Worm (Caenorhabditis elegans) whole organism, mixed stage, embryonic: ENCODE results near the gene K11H12.1.
A peak's percentile ranks its signal among the peaks of the same experiment; 100 is the strongest.

Source experiments
- M03D4.4 ChIP-seq: sonication (generic microtip); optimal IDR thresholded peaks from 2 replicates; lab custom pipeline; 2017; ENCODE audit warnings: mild to moderate bottlenecking, missing genetic modification characterization, missing compliant biosample characterization
- bed-3 ChIP-seq: fragments of 200-800 bp; sonication (Bioruptor generic); optimal IDR thresholded peaks from 3 replicates; lab custom pipeline; 2018; ENCODE audit warnings: mild to moderate bottlenecking, missing genetic modification characterization, moderate library complexity, missing compliant biosample characterization
- blmp-1 ChIP-seq: fragments of 150-350 bp; optimal IDR thresholded peaks from 2 replicates; lab custom pipeline; 2014; ENCODE audit warnings: missing biosample characterization, missing genetic modification characterization
- ceh-39 ChIP-seq: fragments of 150-350 bp; optimal IDR thresholded peaks from 2 replicates; lab custom pipeline; 2014; ENCODE audit warnings: missing biosample characterization, missing genetic modification characterization
- ceh-43 ChIP-seq: fragments of 200-800 bp; sonication (Bioruptor generic); optimal IDR thresholded peaks from 2 replicates; lab custom pipeline; 2018; ENCODE audit warnings: mild to moderate bottlenecking, missing genetic modification characterization, moderate library complexity, missing compliant biosample characterization
- ceh-83 ChIP-seq: fragments of 200-800 bp; sonication (Bioruptor generic); optimal IDR thresholded peaks from 2 replicates; lab custom pipeline; 2018; ENCODE audit warnings: mild to moderate bottlenecking, missing genetic modification characterization, missing compliant biosample characterization
- ces-1 ChIP-seq: fragments of 150-350 bp; optimal IDR thresholded peaks from 2 replicates; lab custom pipeline; 2014; ENCODE audit warnings: missing biosample characterization, missing genetic modification reagents, missing genetic modification characterization
- cnd-1 ChIP-seq: fragments of 200-800 bp; sonication (Bioruptor generic); optimal IDR thresholded peaks from 2 replicates; lab custom pipeline; 2018; ENCODE audit warnings: mild to moderate bottlenecking, missing genetic modification characterization, missing compliant biosample characterization
- elt-1 ChIP-seq: sonication (generic microtip); optimal IDR thresholded peaks from 2 replicates; lab custom pipeline; 2017; ENCODE audit warnings: missing genetic modification characterization, mild to moderate bottlenecking, missing compliant biosample characterization, antibody characterized with exemption, moderate library complexity, borderline replicate concordance; ENCODE audit not compliant: insufficient read depth
- elt-3 ChIP-seq: fragments of 150-350 bp; optimal IDR thresholded peaks from 2 replicates; lab custom pipeline; 2014; ENCODE audit warnings: missing biosample characterization, missing genetic modification characterization
- flh-1 ChIP-seq: fragments of 200-800 bp; sonication (Bioruptor generic); optimal IDR thresholded peaks from 2 replicates; lab custom pipeline; 2018; ENCODE audit warnings: mild to moderate bottlenecking, missing genetic modification characterization, moderate library complexity, missing compliant biosample characterization
- ham-2 ChIP-seq: fragments of 200-800 bp; sonication (Bioruptor generic); optimal IDR thresholded peaks from 2 replicates; lab custom pipeline; 2018; ENCODE audit warnings: mild to moderate bottlenecking, missing genetic modification characterization, missing compliant biosample characterization
- hlh-1 ChIP-seq: fragments of 150-350 bp; optimal IDR thresholded peaks from 2 replicates; lab custom pipeline; 2014; ENCODE audit warnings: missing biosample characterization, missing genetic modification reagents, missing genetic modification characterization
- lin-13 ChIP-seq: fragments of 150-350 bp; optimal IDR thresholded peaks from 2 replicates; lab custom pipeline; 2014; ENCODE audit warnings: missing biosample characterization, missing genetic modification characterization
- lin-32 ChIP-seq: fragments of 200-800 bp; sonication (Bioruptor generic); optimal IDR thresholded peaks from 2 replicates; lab custom pipeline; 2018; ENCODE audit warnings: mild to moderate bottlenecking, missing genetic modification characterization, missing compliant biosample characterization
- lsy-2 ChIP-seq: fragments of 150-350 bp; optimal IDR thresholded peaks from 2 replicates; lab custom pipeline; 2014; ENCODE audit warnings: missing biosample characterization, missing genetic modification characterization
- mls-2 ChIP-seq: sonication (generic microtip); optimal IDR thresholded peaks from 2 replicates; lab custom pipeline; 2016; ENCODE audit warnings: mild to moderate bottlenecking, missing genetic modification characterization, moderate library complexity, missing compliant biosample characterization
- nhr-12 ChIP-seq: fragments of 150-350 bp; optimal IDR thresholded peaks from 2 replicates; lab custom pipeline; 2014; ENCODE audit warnings: missing biosample characterization, missing genetic modification characterization
- nhr-237 ChIP-seq: fragments of 150-350 bp; optimal IDR thresholded peaks from 2 replicates; lab custom pipeline; 2014; ENCODE audit warnings: missing biosample characterization, missing genetic modification characterization
- nhr-28 ChIP-seq: fragments of 150-350 bp; optimal IDR thresholded peaks from 2 replicates; lab custom pipeline; 2014; ENCODE audit warnings: missing biosample characterization, missing genetic modification characterization
- nhr-76 ChIP-seq: sonication (generic microtip); optimal IDR thresholded peaks from 2 replicates; lab custom pipeline; 2017; ENCODE audit warnings: missing biosample characterization, missing genetic modification characterization
- pha-4 ChIP-seq: fragments of 150-350 bp; optimal IDR thresholded peaks from 2 replicates; lab custom pipeline; 2018; ENCODE audit warnings: missing biosample characterization, missing genetic modification reagents, missing genetic modification characterization
- sem-2 ChIP-seq: fragments of 200-800 bp; sonication (Bioruptor generic); optimal IDR thresholded peaks from 2 replicates; lab custom pipeline; 2018; ENCODE audit warnings: mild to moderate bottlenecking, missing genetic modification characterization, missing compliant biosample characterization
- sptf-1 ChIP-seq: sonication (generic microtip); optimal IDR thresholded peaks from 2 replicates; lab custom pipeline; 2017; ENCODE audit warnings: mild to moderate bottlenecking, missing genetic modification characterization, moderate library complexity, missing compliant biosample characterization
- tbx-8 ChIP-seq: fragments of 200-800 bp; sonication (Bioruptor generic); optimal IDR thresholded peaks from 2 replicates; lab custom pipeline; 2018; ENCODE audit warnings: mild to moderate bottlenecking, missing genetic modification characterization, moderate library complexity, missing compliant biosample characterization
- unc-120 ChIP-seq: sonication (generic microtip); optimal IDR thresholded peaks from 2 replicates; lab custom pipeline; 2017; ENCODE audit warnings: missing genetic modification characterization, missing compliant biosample characterization; ENCODE audit not compliant: poor library complexity, severe bottlenecking
- unc-39 ChIP-seq: fragments of 150-350 bp; optimal IDR thresholded peaks from 2 replicates; lab custom pipeline; 2014; ENCODE audit warnings: missing biosample characterization, missing genetic modification characterization
- unc-62 ChIP-seq: fragments of 150-350 bp; optimal IDR thresholded peaks from 2 replicates; lab custom pipeline; 2014; ENCODE audit warnings: missing biosample characterization, missing genetic modification reagents, missing genetic modification characterization
- zip-8 ChIP-seq: fragments of 150-350 bp; optimal IDR thresholded peaks from 2 replicates; lab custom pipeline; 2014; ENCODE audit warnings: missing biosample characterization, missing genetic modification characterization
- ztf-11 ChIP-seq: fragments of 150-350 bp; optimal IDR thresholded peaks from 2 replicates; lab custom pipeline; 2014; ENCODE audit warnings: missing biosample characterization, missing genetic modification characterization

The K11H12.1 gene

DNA sequence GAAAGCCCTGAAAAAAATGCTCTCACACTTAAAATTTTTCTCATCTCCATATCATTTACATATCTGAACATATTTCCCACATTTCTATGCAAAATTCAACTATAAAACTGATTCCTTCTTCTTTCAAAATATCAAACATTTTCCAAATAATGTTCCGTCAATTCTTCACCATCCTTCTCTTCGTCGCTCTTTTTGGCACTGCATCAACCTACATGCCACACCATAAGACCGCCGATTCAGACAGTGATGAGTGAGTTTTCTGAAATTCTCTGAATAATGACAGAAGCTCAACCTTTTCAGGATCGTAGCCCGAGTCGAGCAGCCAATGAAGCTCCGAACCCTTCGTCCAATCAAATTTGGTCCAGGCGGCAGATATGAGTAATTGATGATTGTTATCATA, 23.1 kb upstream of the K11H12.1 start, which contains the start of gene K11H12.5:
K11H12.5 (plus strand) TSS at position 301 of the 400 bp plus-strand sequence.
- no peak for TF ChIP-seq ztf-11 (tag; lab: Kevin White, UChicago)
- TF ChIP-seq elt-3 (tag; lab: Kevin White, UChicago): no peak
- TF ChIP-seq hlh-1 (tag; lab: Kevin White, UChicago): no peak
- no peak for TF ChIP-seq mls-2 (tag; lab: Kevin White, UChicago)
- no peak for TF ChIP-seq lsy-2 (tag; lab: Kevin White, UChicago)
- no peak for TF ChIP-seq tbx-8
- TF ChIP-seq flh-1: no peak
- TF ChIP-seq pha-4: no peak
- TF ChIP-seq unc-39 (tag; lab: Kevin White, UChicago): no peak
- TF ChIP-seq ces-1 (GFP tag; lab: Kevin White, UChicago): no peak
- TF ChIP-seq ceh-39 (tag; lab: Kevin White, UChicago): no peak
- no peak for TF ChIP-seq elt-1 (tag; lab: Kevin White, UChicago)
- TF ChIP-seq nhr-76: no peak

- peak; percentile 84 for TF ChIP-seq zip-8 (tag; lab: Kevin White, UChicago)
- TF ChIP-seq ham-2 (GFP tag; lab: Kevin White, UChicago): no peak
- TF ChIP-seq, all 35 proteins: peak for 1
These were observed 22.4 kb upstream of the K11H12.1 start, which contains the start of the genes K11H12.4 and K11H12.10 for ce11 chrIV:675471-676159. Gene K11H12.4 (minus strand): TSS chrIV:675883. Gene K11H12.10 (plus strand): TSS chrIV:676075.

- TF ChIP-seq bed-3 (GFP tag; lab: Kevin White, UChicago): no peak
- TF ChIP-seq lin-32 (GFP tag; lab: Kevin White, UChicago): no peak
- no peak for TF ChIP-seq nhr-237 (tag; lab: Kevin White, UChicago)
These were observed 20.1 kb upstream of the K11H12.1 start, which contains the start of gene K11H12.3 for ce11 chrIV:673313-673712. Gene K11H12.3 (minus strand): TSS chrIV:673480.

ce11 chrIV:670455-670854, 17.2 kb upstream of the K11H12.1 start, which contains the start of gene K11H12.11:
Gene K11H12.11 (minus strand): TSS chrIV:670555.
- no peak for TF ChIP-seq cnd-1
- TF ChIP-seq, all 35 proteins: peak for 0

DNA sequence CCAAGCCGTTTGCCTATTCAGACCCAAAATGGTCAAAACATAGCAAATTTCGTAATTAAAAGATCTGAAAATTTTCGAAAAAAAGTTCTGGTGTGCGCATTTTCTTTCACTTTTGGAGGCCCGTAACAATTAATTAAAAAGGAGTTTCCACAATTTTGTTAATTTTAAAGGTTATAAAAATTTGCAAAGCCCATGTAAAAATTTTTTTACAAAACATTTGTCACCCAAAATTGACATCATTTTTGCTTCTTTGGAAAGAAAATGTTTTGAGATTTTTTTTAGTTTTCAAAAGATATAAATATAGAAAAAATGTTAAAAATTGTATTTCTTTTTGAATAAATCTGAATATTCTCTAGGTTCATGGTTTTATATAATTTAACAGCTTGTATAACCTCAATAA, 13.8 kb upstream of the K11H12.1 start, which contains the start of gene K11H12.6:
K11H12.6 (plus strand) TSS at position 301 of the 400 bp plus-strand sequence.
- TF ChIP-seq nhr-237 (tag; lab: Kevin White, UChicago) (no peak), unc-39 (tag; lab: Kevin White, UChicago) (no peak), tbx-8 (no peak)

DNA sequence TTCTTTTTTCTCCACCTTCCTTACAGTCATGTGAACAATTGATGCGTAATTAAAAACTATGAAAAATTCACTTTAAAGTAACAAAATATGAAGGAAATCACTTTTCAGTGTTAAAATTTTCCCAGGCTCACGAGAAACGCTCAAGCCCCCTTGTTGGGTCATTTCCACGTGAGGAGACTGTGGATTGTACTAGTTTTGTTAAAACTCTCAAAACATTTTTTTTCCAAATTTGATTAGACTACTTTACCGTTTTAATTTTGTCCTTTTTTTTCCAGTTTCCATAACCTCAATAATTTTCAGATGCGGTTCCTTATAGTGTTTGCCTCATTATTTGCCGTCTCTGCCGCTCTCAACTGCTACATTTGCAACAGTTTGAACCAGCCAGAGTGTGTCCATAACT, 12.0 kb upstream of the K11H12.1 start, which contains the start of gene K11H12.7:
K11H12.7 (plus strand) TSS at position 301 of the 400 bp plus-strand sequence.
- TF ChIP-seq lin-13 (tag; lab: Kevin White, UChicago) (no peak), tbx-8 (no peak), nhr-28 (no peak), sptf-1 (tag; lab: Kevin White, UChicago) (no peak), blmp-1 (no peak), ztf-11 (tag; lab: Kevin White, UChicago) (no peak), unc-120 (tag; lab: Kevin White, UChicago) (no peak), ceh-43 (no peak), mls-2 (tag; lab: Kevin White, UChicago) (no peak), unc-62 (no peak), nhr-12 (tag; lab: Kevin White, UChicago) (no peak), lsy-2 (tag; lab: Kevin White, UChicago) (no peak), sem-2 (GFP tag; lab: Kevin White, UChicago) (no peak), ceh-83 (no peak), M03D4.4 (tag; lab: Kevin White, UChicago) (no peak)
